Worm (Caenorhabditis elegans): ENCODE results near the gene btf-1.

ce11 chrII:13243021-13243420, 43.1 kb downstream of the btf-1 start, which contains the start of gene F15D4.4:
- TF ChIP-seq fkh-10 (GFP tag; optimal IDR thresholded peaks at IDR 0.05): no peak
- TF ChIP-seq ztf-4 (tag; optimal IDR thresholded peaks at IDR 0.05): no peak
- no peak for TF ChIP-seq pha-4 (tag; optimal IDR thresholded peaks at IDR 0.05)

Data from whole organism, L3 larva.